Worm (Caenorhabditis elegans): Measurements from ENCODE around the gene F41G3.19.

DNA sequence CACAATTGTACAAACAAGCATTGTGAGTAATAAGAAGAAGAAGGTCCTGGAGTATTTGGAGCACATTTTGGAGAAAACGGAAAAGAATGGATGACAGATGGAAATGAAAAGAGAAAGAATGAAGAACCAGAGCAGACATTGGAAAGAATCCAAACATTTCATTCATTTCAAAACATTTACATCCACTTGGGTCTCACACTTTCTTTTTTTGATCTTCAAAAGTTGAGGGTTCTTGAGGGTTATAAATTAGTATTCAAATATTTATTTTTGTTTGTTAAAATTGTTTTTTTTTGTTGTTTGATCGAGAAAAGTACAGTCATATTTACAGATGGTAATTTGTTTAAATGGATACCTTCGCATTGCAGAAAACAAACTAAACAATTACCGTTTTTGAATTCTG, 18.2 kb downstream of the F41G3.19 start, which contains the start of gene T14B4.9:
- TF ChIP-seq ama-1 (optimal IDR thresholded peaks at IDR 0.05) = no peak
- no peak for TF ChIP-seq nhr-28 (tag; optimal IDR thresholded peaks at IDR 0.05)
- no peak for TF ChIP-seq tbx-2 (tag; optimal IDR thresholded peaks at IDR 0.05)
- no peak for TF ChIP-seq nhr-76 (tag; optimal IDR thresholded peaks at IDR 0.05)
- TF ChIP-seq egl-27 (tag; optimal IDR thresholded peaks at IDR 0.05) = no peak
- no peak for TF ChIP-seq nhr-12 (tag; optimal IDR thresholded peaks at IDR 0.05)
- no peak for TF ChIP-seq aly-2 (tag; optimal IDR thresholded peaks at IDR 0.05)
- no peak for TF ChIP-seq daf-12 (tag; optimal IDR thresholded peaks at IDR 0.05)
- no peak for TF ChIP-seq lin-15B (tag; optimal IDR thresholded peaks at IDR 0.05)
- TF ChIP-seq nhr-11 (tag; optimal IDR thresholded peaks at IDR 0.05) = no peak
